Worm (Caenorhabditis elegans) whole organism, L2 larva: ENCODE measurements around the gene ani-2.

Source experiments
- C34F6.9 ChIP-seq: fragments of 150-350 bp; optimal IDR thresholded peaks from 2 replicates; lab custom pipeline; 2014; ENCODE audit warnings: missing biosample characterization, missing genetic modification characterization
- F13H6.1 ChIP-seq: sonication (generic microtip); optimal IDR thresholded peaks from 2 replicates; lab custom pipeline; 2016; ENCODE audit warnings: missing genetic modification characterization, missing compliant biosample characterization
- R02D3.7 ChIP-seq: fragments of 150-350 bp; optimal IDR thresholded peaks from 2 replicates; lab custom pipeline; 2014; ENCODE audit warnings: missing biosample characterization, missing genetic modification characterization
- Y55F3AM.14 ChIP-seq: fragments of 200-800 bp; sonication (Bioruptor generic); optimal IDR thresholded peaks from 2 replicates; lab custom pipeline; 2018; ENCODE audit warnings: mild to moderate bottlenecking, missing genetic modification characterization, missing compliant biosample characterization
- ZK546.5 ChIP-seq: sonication (generic microtip); optimal IDR thresholded peaks from 2 replicates; lab custom pipeline; 2017; ENCODE audit warnings: missing biosample characterization, missing genetic modification characterization
- alr-1 ChIP-seq: fragments of 150-350 bp; optimal IDR thresholded peaks from 2 replicates; lab custom pipeline; 2014; ENCODE audit warnings: missing biosample characterization, missing genetic modification characterization
- aly-2 ChIP-seq: fragments of 150-350 bp; optimal IDR thresholded peaks from 2 replicates; lab custom pipeline; 2014; ENCODE audit warnings: missing biosample characterization, missing genetic modification characterization
- ama-1 ChIP-seq: fragments of 150-350 bp; optimal IDR thresholded peaks from 2 replicates; lab custom pipeline; 2018; ENCODE audit warnings: inconsistent platforms
- blmp-1 ChIP-seq: sonication (generic microtip); optimal IDR thresholded peaks from 2 replicates; lab custom pipeline; 2017; ENCODE audit warnings: missing genetic modification characterization, mild to moderate bottlenecking, missing compliant biosample characterization, antibody characterized with exemption, moderate library complexity; ENCODE audit not compliant: insufficient read depth
- ceh-16 ChIP-seq: fragments of 150-350 bp; optimal IDR thresholded peaks from 2 replicates; lab custom pipeline; 2014; ENCODE audit warnings: missing biosample characterization, missing genetic modification characterization
- ceh-82 ChIP-seq: fragments of 150-350 bp; optimal IDR thresholded peaks from 2 replicates; lab custom pipeline; 2014; ENCODE audit warnings: missing biosample characterization, missing genetic modification characterization
- crh-2 ChIP-seq: sonication (generic microtip); optimal IDR thresholded peaks from 2 replicates; lab custom pipeline; 2017; ENCODE audit warnings: missing biosample characterization, missing genetic modification characterization
- dmd-4 ChIP-seq: sonication (generic microtip); optimal IDR thresholded peaks from 2 replicates; lab custom pipeline; 2017; ENCODE audit warnings: missing biosample characterization, missing genetic modification characterization
- egl-27 ChIP-seq: sonication (generic microtip); optimal IDR thresholded peaks from 3 replicates; lab custom pipeline; 2017; ENCODE audit warnings: missing biosample characterization, missing genetic modification reagents, missing genetic modification characterization
- elt-1 ChIP-seq: fragments of 150-350 bp; optimal IDR thresholded peaks from 2 replicates; lab custom pipeline; 2014; ENCODE audit warnings: missing biosample characterization, missing genetic modification characterization
- elt-3 ChIP-seq: sonication (generic microtip); optimal IDR thresholded peaks from 2 replicates; lab custom pipeline; 2017; ENCODE audit warnings: missing biosample characterization, missing genetic modification characterization
- fos-1 ChIP-seq: fragments of 150-350 bp; optimal IDR thresholded peaks from 2 replicates; lab custom pipeline; 2014; ENCODE audit warnings: missing biosample characterization, missing genetic modification characterization
- gmeb-1 ChIP-seq: fragments of 150-350 bp; optimal IDR thresholded peaks from 2 replicates; lab custom pipeline; 2014; ENCODE audit warnings: missing biosample characterization, missing genetic modification characterization
- lin-11 ChIP-seq: fragments of 150-350 bp; sonication (generic microtip); optimal IDR thresholded peaks from 2 replicates; lab custom pipeline; 2014; ENCODE audit warnings: missing biosample characterization, missing genetic modification characterization, inconsistent platforms, mixed read lengths
- lin-13 ChIP-seq: fragments of 150-350 bp; optimal IDR thresholded peaks from 2 replicates; lab custom pipeline; 2014; ENCODE audit warnings: missing biosample characterization, missing genetic modification reagents, missing genetic modification characterization
- lin-39 ChIP-seq: fragments of 150-350 bp; optimal IDR thresholded peaks from 2 replicates; lab custom pipeline; 2014; ENCODE audit warnings: missing biosample characterization, missing genetic modification reagents, missing genetic modification characterization
- lsy-2 ChIP-seq, 2 experiments: fragments of 150-350 bp in 1 of 2; sonication (generic microtip) in 1 of 2; optimal IDR thresholded peaks; 2 replicates each; lab custom pipeline; 2014 to 2017; ENCODE audit warnings: missing biosample characterization in 2 of 2, missing genetic modification characterization in 2 of 2
- mab-5 ChIP-seq: fragments of 150-350 bp; optimal IDR thresholded peaks from 2 replicates; lab custom pipeline; 2014; ENCODE audit warnings: missing biosample characterization, missing genetic modification characterization
- mbf-1 ChIP-seq: sonication (generic microtip); optimal IDR thresholded peaks from 2 replicates; lab custom pipeline; 2017; ENCODE audit warnings: missing biosample characterization, missing genetic modification characterization
- mdl-1 ChIP-seq, 2 experiments: fragments of 150-350 bp in 1 of 2; sonication (generic microtip) in 1 of 2; optimal IDR thresholded peaks; 2 replicates each; lab custom pipeline; 2017; ENCODE audit warnings: missing biosample characterization in 2 of 2, missing genetic modification characterization in 2 of 2
- nhr-10 ChIP-seq: sonication (generic microtip); optimal IDR thresholded peaks from 2 replicates; lab custom pipeline; 2017; ENCODE audit warnings: missing biosample characterization, missing genetic modification characterization
- nhr-11 ChIP-seq: fragments of 150-350 bp; optimal IDR thresholded peaks from 2 replicates; lab custom pipeline; 2014; ENCODE audit warnings: missing biosample characterization, missing genetic modification characterization
- nhr-12 ChIP-seq: fragments of 150-350 bp; optimal IDR thresholded peaks from 2 replicates; lab custom pipeline; 2014; ENCODE audit warnings: missing biosample characterization, missing genetic modification characterization
- nhr-129 ChIP-seq: fragments of 150-350 bp; optimal IDR thresholded peaks from 2 replicates; lab custom pipeline; 2014; ENCODE audit warnings: missing biosample characterization, missing genetic modification characterization
- nhr-21 ChIP-seq: fragments of 150-350 bp; optimal IDR thresholded peaks from 2 replicates; lab custom pipeline; 2014; ENCODE audit warnings: missing biosample characterization, missing genetic modification characterization
- nhr-23 ChIP-seq: fragments of 150-350 bp; optimal IDR thresholded peaks from 2 replicates; lab custom pipeline; 2014; ENCODE audit warnings: missing biosample characterization, missing genetic modification reagents, missing genetic modification characterization
- nhr-237 ChIP-seq: fragments of 150-350 bp; optimal IDR thresholded peaks from 2 replicates; lab custom pipeline; 2014; ENCODE audit warnings: missing biosample characterization, missing genetic modification characterization
- nhr-25 ChIP-seq: fragments of 150-350 bp; sonication (generic microtip); optimal IDR thresholded peaks from 3 replicates; lab custom pipeline; 2014; ENCODE audit warnings: missing biosample characterization, missing genetic modification characterization
- nhr-6 ChIP-seq: fragments of 150-350 bp; optimal IDR thresholded peaks from 2 replicates; lab custom pipeline; 2014; ENCODE audit warnings: missing biosample characterization, missing genetic modification characterization
- nhr-77 ChIP-seq: fragments of 150-350 bp; optimal IDR thresholded peaks from 2 replicates; lab custom pipeline; 2014; ENCODE audit warnings: missing biosample characterization, missing genetic modification characterization
- peb-1 ChIP-seq: fragments of 150-350 bp; optimal IDR thresholded peaks from 2 replicates; lab custom pipeline; 2014; ENCODE audit warnings: missing biosample characterization, missing genetic modification characterization
- sem-4 ChIP-seq: fragments of 150-350 bp; optimal IDR thresholded peaks from 2 replicates; lab custom pipeline; 2014; ENCODE audit warnings: missing biosample characterization, missing genetic modification reagents, missing genetic modification characterization
- skn-1 ChIP-seq: sonication (generic microtip); optimal IDR thresholded peaks from 2 replicates; lab custom pipeline; 2017; ENCODE audit warnings: missing biosample characterization, missing genetic modification characterization
- sma-3 ChIP-seq: sonication (generic microtip); optimal IDR thresholded peaks from 2 replicates; lab custom pipeline; 2016; ENCODE audit warnings: missing genetic modification reagents, missing genetic modification characterization, missing compliant biosample characterization
- sma-9 ChIP-seq, 2 experiments: fragments of 150-350 bp in 1 of 2; sonication (generic microtip) in 1 of 2; optimal IDR thresholded peaks; 2 replicates each; lab custom pipeline; 2014 to 2016; ENCODE audit warnings: missing genetic modification characterization in 2 of 2, mild to moderate bottlenecking in 1 of 2, missing biosample characterization in 1 of 2, missing compliant biosample characterization in 1 of 2, missing genetic modification reagents in 1 of 2, moderate library complexity in 1 of 2
- snpc-4 ChIP-seq: fragments of 150-350 bp; optimal IDR thresholded peaks from 2 replicates; lab custom pipeline; 2014; ENCODE audit warnings: missing biosample characterization, missing genetic modification characterization
- unc-39 ChIP-seq: fragments of 150-350 bp; optimal IDR thresholded peaks from 2 replicates; lab custom pipeline; 2014; ENCODE audit warnings: missing biosample characterization, missing genetic modification characterization
- unc-55 ChIP-seq: fragments of 150-350 bp; sonication (generic microtip); optimal IDR thresholded peaks from 3 replicates; lab custom pipeline; 2014; ENCODE audit warnings: missing biosample characterization, missing genetic modification reagents, missing genetic modification characterization
- unc-62 ChIP-seq: fragments of 150-350 bp; optimal IDR thresholded peaks from 2 replicates; lab custom pipeline; 2014; ENCODE audit warnings: missing biosample characterization, missing genetic modification reagents, missing genetic modification characterization
- zag-1 ChIP-seq: fragments of 150-350 bp; optimal IDR thresholded peaks from 2 replicates; lab custom pipeline; 2014; ENCODE audit warnings: missing biosample characterization, missing genetic modification characterization
- ztf-1 ChIP-seq: fragments of 200-800 bp; sonication (Bioruptor generic); conservative IDR thresholded peaks from 2 replicates; pipeline ENCODE4 v1.3.6; 2022; ENCODE audit warnings: missing genetic modification characterization, missing compliant biosample characterization
- ztf-11 ChIP-seq: sonication (generic microtip); optimal IDR thresholded peaks from 2 replicates; lab custom pipeline; 2017; ENCODE audit warnings: missing biosample characterization, missing genetic modification characterization
- ztf-4 ChIP-seq: fragments of 150-350 bp; optimal IDR thresholded peaks from 2 replicates; lab custom pipeline; 2014; ENCODE audit warnings: missing biosample characterization, missing genetic modification characterization

The ani-2 gene

DNA sequence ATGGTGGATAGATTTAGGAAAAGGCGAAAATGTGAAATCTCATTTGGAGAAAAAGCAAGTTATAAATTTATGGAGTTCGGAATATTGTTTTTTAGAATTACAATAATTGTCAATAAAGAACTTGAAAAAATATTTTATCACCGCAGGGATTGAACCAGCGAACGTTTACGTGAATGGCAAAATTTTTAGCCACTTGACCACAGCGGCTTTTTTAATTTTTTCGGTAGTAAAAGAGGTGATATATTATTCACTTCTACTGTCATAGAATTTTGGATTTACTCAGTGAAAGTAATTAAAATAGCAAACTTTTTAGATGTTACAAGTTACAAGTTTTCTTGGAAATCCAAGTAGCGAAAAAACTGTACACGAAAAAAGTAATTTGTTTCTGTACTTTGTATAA lies 6.9 kb downstream of the ani-2 start:
- TF ChIP-seq Y55F3AM.14 (no peak), nhr-12 (tag; lab: Kevin White, UChicago) (no peak), peb-1 (tag; lab: Kevin White, UChicago) (no peak), sem-4 (tag; lab: Kevin White, UChicago) (no peak), ama-1 (lab: Kevin White, UChicago) (no peak), aly-2 (tag; lab: Kevin White, UChicago) (no peak), R02D3.7 (tag; lab: Kevin White, UChicago) (no peak), alr-1 (tag; lab: Kevin White, UChicago) (no peak), mdl-1 (tag; optimal IDR thresholded peaks at IDR 0.05; lab: Kevin White, UChicago) (no peak), blmp-1 (tag; lab: Kevin White, UChicago) (no peak), ztf-4 (tag; lab: Kevin White, UChicago) (no peak), nhr-21 (tag; lab: Kevin White, UChicago) (no peak)

DNA sequence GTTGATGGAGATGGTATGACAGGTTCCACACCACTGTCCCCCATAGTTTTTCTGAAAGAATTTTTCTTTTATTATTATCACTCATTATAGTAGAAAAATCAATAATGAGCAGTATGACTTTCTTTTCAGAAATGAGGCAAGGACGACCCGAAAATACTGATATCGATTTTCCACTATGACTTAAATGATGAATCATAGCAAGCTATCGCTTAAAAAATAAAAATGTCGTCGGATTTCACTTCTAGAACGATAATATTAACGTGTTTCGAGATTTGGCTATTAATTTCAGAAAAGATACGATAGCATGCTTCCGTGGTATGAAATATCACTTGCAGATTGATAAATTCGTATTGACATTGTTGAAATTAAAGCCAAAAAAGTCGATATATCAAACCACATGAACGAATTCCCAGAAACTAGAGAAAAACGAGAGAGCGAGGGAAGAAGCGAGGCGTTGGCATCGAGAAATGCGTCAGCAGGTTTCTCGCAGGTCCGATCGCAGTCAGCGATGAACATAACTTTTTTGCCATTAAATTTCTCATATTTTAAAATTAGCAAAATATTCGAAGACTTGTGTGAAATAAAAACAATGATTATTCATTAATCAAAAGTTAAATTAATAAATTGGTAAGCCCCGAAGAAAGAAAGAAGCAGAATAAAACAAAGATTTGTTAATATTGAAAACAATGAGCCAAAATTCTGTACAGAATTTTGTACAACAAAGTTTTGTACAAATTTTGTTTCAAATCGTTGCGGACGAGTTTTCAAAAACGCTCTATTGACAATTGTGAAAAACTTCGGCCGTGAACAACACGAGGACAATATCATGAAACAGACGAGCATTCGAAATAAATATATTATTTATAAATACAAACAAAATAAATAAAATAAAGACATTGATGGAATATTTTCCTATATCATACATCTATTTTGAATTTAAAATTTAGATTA lies 9.5 kb downstream of the ani-2 start, which contains the start of gene C32D5.11:
Gene C32D5.11, minus strand, starts transcription at position 51 of the 951 bp plus-strand sequence.
- TF ChIP-seq lin-11 (tag; lab: Kevin White, UChicago) (peak; percentile 80), ZK546.5 (no peak), nhr-6 (tag; lab: Kevin White, UChicago) (peak; percentile 32), snpc-4 (peak; percentile 56), nhr-23 (tag; lab: Kevin White, UChicago) (no peak), fos-1 (peak; percentile 77), nhr-129 (tag; lab: Kevin White, UChicago) (peak; percentile 81), R02D3.7 (tag; lab: Kevin White, UChicago) (no peak), ztf-4 (tag; lab: Kevin White, UChicago) (peak; percentile 13), dmd-4 (tag; lab: Kevin White, UChicago) (no peak), nhr-10 (tag; lab: Kevin White, UChicago) (no peak), sma-3 (GFP tag; lab: Kevin White, UChicago) (peak; percentile 64), unc-62 (no peak), nhr-21 (tag; lab: Kevin White, UChicago) (peak; percentile 36), mdl-1 (tag; optimal IDR thresholded peaks at IDR 0.05; lab: Kevin White, UChicago) (no peak), ztf-1 (GFP tag; lab: Robert Waterston, UW) (no peak), aly-2 (tag; lab: Kevin White, UChicago) (no peak), C34F6.9 (tag; lab: Kevin White, UChicago) (peak; percentile 90), elt-1 (no peak), sma-9 (GFP tag; optimal IDR thresholded peaks at IDR 0.05; lab: Kevin White, UChicago) (peak; percentile 72), sma-9 (tag; optimal IDR thresholded peaks at IDR 0.05; lab: Kevin White, UChicago) (no peak), peb-1 (tag; lab: Kevin White, UChicago) (no peak), skn-1 (tag; lab: Kevin White, UChicago) (no peak), nhr-11 (no peak), zag-1 (tag; lab: Kevin White, UChicago) (no peak), blmp-1 (tag; lab: Kevin White, UChicago) (no peak), gmeb-1 (tag; lab: Kevin White, UChicago) (peak; percentile 78), lsy-2 (tag; optimal IDR thresholded peaks at IDR 0.05; lab: Kevin White, UChicago) (peak; percentile 47 to 89), Y55F3AM.14 (no peak), mab-5 (tag; lab: Kevin White, UChicago) (peak; percentile 21), nhr-237 (tag; lab: Kevin White, UChicago) (no peak), nhr-25 (peak; percentile 74), elt-3 (no peak), ceh-16 (tag; lab: Kevin White, UChicago) (no peak), mbf-1 (tag; lab: Kevin White, UChicago) (no peak), lin-13 (GFP tag; lab: Kevin White, UChicago) (peak; percentile 72), nhr-12 (tag; lab: Kevin White, UChicago) (no peak), ceh-82 (no peak), unc-55 (GFP tag; lab: Kevin White, UChicago) (peak; percentile 81), nhr-77 (no peak), lin-39 (tag; lab: Kevin White, UChicago) (no peak), crh-2 (tag; lab: Kevin White, UChicago) (peak; percentile 76), ztf-11 (tag; lab: Kevin White, UChicago) (no peak), ama-1 (lab: Kevin White, UChicago) (no peak), F13H6.1 (tag; lab: Kevin White, UChicago) (peak; percentile 62), egl-27 (peak; percentile 15), alr-1 (tag; lab: Kevin White, UChicago) (no peak), sem-4 (tag; lab: Kevin White, UChicago) (peak; percentile 73), unc-39 (tag; lab: Kevin White, UChicago) (no peak)
